Worm (Caenorhabditis elegans): Measurements from ENCODE around the gene sulp-5.
A peak's percentile ranks its signal among the peaks of the same experiment; 100 is the strongest.

Gene sulp-5

ce11 chrV:11913283-11913682, 33.5 kb downstream of the sulp-5 start:
- no peak for TF ChIP-seq ceh-19 (GFP tag; optimal IDR thresholded peaks at IDR 0.05)
- TF ChIP-seq hlh-8 (tag; optimal IDR thresholded peaks at IDR 0.05): no peak
- TF ChIP-seq K09A11.1 (tag; optimal IDR thresholded peaks at IDR 0.05; ENCODE audit: insufficient read depth): no peak
- TF ChIP-seq unc-86 (tag; optimal IDR thresholded peaks at IDR 0.05): no peak
- no peak for TF ChIP-seq elt-4 (tag; optimal IDR thresholded peaks at IDR 0.05)
- no peak for TF ChIP-seq dve-1 (tag; optimal IDR thresholded peaks at IDR 0.05)
- no peak for TF ChIP-seq F13H6.1 (tag; optimal IDR thresholded peaks at IDR 0.05)
- no peak for TF ChIP-seq ceh-48 (tag; optimal IDR thresholded peaks at IDR 0.05)
- no peak for TF ChIP-seq ets-4 (tag; optimal IDR thresholded peaks at IDR 0.05)
- no peak for TF ChIP-seq ttx-3 (tag; optimal IDR thresholded peaks at IDR 0.05)
- TF ChIP-seq ceh-9 (tag; optimal IDR thresholded peaks at IDR 0.05): no peak

- no peak for TF ChIP-seq hlh-6 (tag; optimal IDR thresholded peaks at IDR 0.05)
- no peak for TF ChIP-seq ceh-24 (tag; optimal IDR thresholded peaks at IDR 0.05)
- TF ChIP-seq ceh-45 (GFP tag; IDR thresholded peaks at IDR 0.05): no peak
- TF ChIP-seq K09A11.1 (tag; optimal IDR thresholded peaks at IDR 0.05; ENCODE audit: insufficient read depth): no peak
- TF ChIP-seq unc-86 (tag; optimal IDR thresholded peaks at IDR 0.05): no peak
- no peak for TF ChIP-seq tbx-7 (tag; optimal IDR thresholded peaks at IDR 0.05)
- TF ChIP-seq ceh-22 (tag; optimal IDR thresholded peaks at IDR 0.05): no peak
- TF ChIP-seq pat-9 (tag; optimal IDR thresholded peaks at IDR 0.05): no peak
- TF ChIP-seq fkh-6 (tag; optimal IDR thresholded peaks at IDR 0.05): no peak
- TF ChIP-seq ceh-48 (tag; optimal IDR thresholded peaks at IDR 0.05): no peak
- no peak for TF ChIP-seq elt-2 (tag; optimal IDR thresholded peaks at IDR 0.05)
- no peak for TF ChIP-seq npax-4 (tag; optimal IDR thresholded peaks at IDR 0.05)
- no peak for TF ChIP-seq pax-1 (tag; optimal IDR thresholded peaks at IDR 0.05)
- no peak for TF ChIP-seq nfya-1 (tag; optimal IDR thresholded peaks at IDR 0.05)
Measured at ce11 chrV:11917186-11917585, 37.4 kb downstream of the sulp-5 start, which contains the start of gene R31.2. Gene R31.2 (plus strand): TSS chrV:11917573.

- no peak for TF ChIP-seq madf-2 (tag; optimal IDR thresholded peaks at IDR 0.05)
- no peak for TF ChIP-seq nfya-1 (tag; optimal IDR thresholded peaks at IDR 0.05)
- TF ChIP-seq ref-2 (tag; optimal IDR thresholded peaks at IDR 0.05): no peak
- TF ChIP-seq pha-2 (tag; optimal IDR thresholded peaks at IDR 0.05): no peak
- TF ChIP-seq ets-4 (tag; optimal IDR thresholded peaks at IDR 0.05): no peak
- TF ChIP-seq pha-4 (tag; optimal IDR thresholded peaks at IDR 0.05): no peak
- no peak for TF ChIP-seq ceh-14 (tag; optimal IDR thresholded peaks at IDR 0.05)
- TF ChIP-seq elt-4 (tag; optimal IDR thresholded peaks at IDR 0.05): no peak
- no peak for TF ChIP-seq unc-55 (GFP tag; optimal IDR thresholded peaks at IDR 0.05)
- TF ChIP-seq npax-4 (tag; optimal IDR thresholded peaks at IDR 0.05): no peak
- TF ChIP-seq hlh-15 (tag; optimal IDR thresholded peaks at IDR 0.05): no peak
- TF ChIP-seq unc-86 (tag; optimal IDR thresholded peaks at IDR 0.05): no peak
- TF ChIP-seq F13H6.1 (tag; optimal IDR thresholded peaks at IDR 0.05): no peak
- TF ChIP-seq ceh-31 (tag; optimal IDR thresholded peaks at IDR 0.05): no peak
- no peak for TF ChIP-seq dmd-4 (tag; optimal IDR thresholded peaks at IDR 0.05; ENCODE audit: borderline replicate concordance)
- TF ChIP-seq syd-9 (tag; optimal IDR thresholded peaks at IDR 0.05): no peak
- no peak for TF ChIP-seq K02D7.2 (tag; optimal IDR thresholded peaks at IDR 0.05)
- no peak for TF ChIP-seq che-1 (tag; optimal IDR thresholded peaks at IDR 0.05)
- TF ChIP-seq ceh-9 (tag; optimal IDR thresholded peaks at IDR 0.05): no peak
Measured at ce11 chrV:11919639-11920038, 39.8 kb downstream of the sulp-5 start.

ce11 chrV:11921229-11921628, 41.4 kb downstream of the sulp-5 start:
- no peak for TF ChIP-seq ceh-34 (tag; optimal IDR thresholded peaks at IDR 0.05)
- peak; percentile 55 for TF ChIP-seq unc-55 (GFP tag; optimal IDR thresholded peaks at IDR 0.05)

Measured in whole organism, late embryonic.